Worm (Caenorhabditis elegans) whole organism, late embryonic: Measurements from ENCODE around the gene C04E12.4.

ENCODE experiments used
- C38D4.7 ChIP-seq: fragments of 200-800 bp; sonication (Bioruptor generic); optimal IDR thresholded peaks from 2 replicates; lab custom pipeline; 2018; ENCODE audit warnings: mild to moderate bottlenecking, missing genetic modification characterization, moderate library complexity, missing compliant biosample characterization
- K02D7.2 ChIP-seq: sonication (generic microtip); optimal IDR thresholded peaks from 2 replicates; lab custom pipeline; 2017; ENCODE audit warnings: mild to moderate bottlenecking, missing genetic modification characterization, missing compliant biosample characterization
- K09A11.1 ChIP-seq: sonication (generic microtip); optimal IDR thresholded peaks from 2 replicates; lab custom pipeline; 2017; ENCODE audit warnings: antibody characterized with exemption, mild to moderate bottlenecking, missing genetic modification characterization, missing compliant biosample characterization; ENCODE audit not compliant: insufficient read depth
- T23F11.4 ChIP-seq: fragments of 200-800 bp; sonication (Bioruptor generic); optimal IDR thresholded peaks from 2 replicates; lab custom pipeline; 2018; ENCODE audit warnings: mild to moderate bottlenecking, missing genetic modification characterization, missing compliant biosample characterization
- ama-1 ChIP-seq: fragments of 150-350 bp; optimal IDR thresholded peaks from 2 replicates; lab custom pipeline; 2014
- ceh-18 ChIP-seq: sonication (generic microtip); optimal IDR thresholded peaks from 2 replicates; lab custom pipeline; 2016; ENCODE audit warnings: missing genetic modification characterization, missing compliant biosample characterization
- ceh-2 ChIP-seq: sonication (generic microtip); optimal IDR thresholded peaks from 2 replicates; lab custom pipeline; 2016; ENCODE audit warnings: missing genotype, missing genetic modification characterization, missing compliant biosample characterization
- ceh-24 ChIP-seq: sonication (generic microtip); optimal IDR thresholded peaks from 2 replicates; lab custom pipeline; 2016; ENCODE audit warnings: mild to moderate bottlenecking, missing genetic modification characterization, missing compliant biosample characterization
- ceh-30 ChIP-seq: fragments of 150-350 bp; optimal IDR thresholded peaks from 2 replicates; lab custom pipeline; 2014; ENCODE audit warnings: missing biosample characterization, missing genetic modification characterization
- ceh-48 ChIP-seq: sonication (generic microtip); optimal IDR thresholded peaks from 2 replicates; lab custom pipeline; 2016; ENCODE audit warnings: missing genetic modification characterization, inconsistent platforms, missing compliant biosample characterization
- ceh-6 ChIP-seq: fragments of 200-800 bp; sonication (Bioruptor generic); optimal IDR thresholded peaks from 2 replicates; lab custom pipeline; 2018; ENCODE audit warnings: mild to moderate bottlenecking, missing genetic modification characterization, missing compliant biosample characterization
- che-1 ChIP-seq: sonication (generic microtip); optimal IDR thresholded peaks from 2 replicates; lab custom pipeline; 2016; ENCODE audit warnings: mild to moderate bottlenecking, missing genetic modification characterization, missing compliant biosample characterization
- elt-2 ChIP-seq: sonication (generic microtip); optimal IDR thresholded peaks from 2 replicates; lab custom pipeline; 2016; ENCODE audit warnings: missing genetic modification reagents, missing genetic modification characterization, missing compliant biosample characterization
- elt-4 ChIP-seq: sonication (generic microtip); optimal IDR thresholded peaks from 2 replicates; lab custom pipeline; 2016; ENCODE audit warnings: missing genetic modification characterization, missing compliant biosample characterization
- eyg-1 ChIP-seq: sonication (generic microtip); optimal IDR thresholded peaks from 2 replicates; lab custom pipeline; 2016; ENCODE audit warnings: missing genotype, missing genetic modification characterization, missing compliant biosample characterization
- fkh-6 ChIP-seq: sonication (generic microtip); optimal IDR thresholded peaks from 2 replicates; lab custom pipeline; 2016; ENCODE audit warnings: missing genetic modification characterization, missing compliant biosample characterization
- hlh-13 ChIP-seq: fragments of 200-800 bp; sonication (Bioruptor generic); optimal IDR thresholded peaks from 2 replicates; lab custom pipeline; 2018; ENCODE audit warnings: mild to moderate bottlenecking, missing genetic modification characterization, missing compliant biosample characterization
- hlh-6 ChIP-seq: sonication (generic microtip); optimal IDR thresholded peaks from 2 replicates; lab custom pipeline; 2016; ENCODE audit warnings: missing genotype, missing genetic modification characterization, missing compliant biosample characterization
- hlh-8 ChIP-seq: sonication (generic microtip); optimal IDR thresholded peaks from 2 replicates; lab custom pipeline; 2016; ENCODE audit warnings: missing genotype, missing genetic modification characterization, missing compliant biosample characterization
- lim-6 ChIP-seq: sonication (generic microtip); optimal IDR thresholded peaks from 2 replicates; lab custom pipeline; 2016; ENCODE audit warnings: missing genetic modification characterization, missing compliant biosample characterization
- nfya-1 ChIP-seq: sonication (generic microtip); optimal IDR thresholded peaks from 2 replicates; lab custom pipeline; 2017; ENCODE audit warnings: missing genetic modification characterization, mild to moderate bottlenecking, missing compliant biosample characterization, antibody characterized with exemption, moderate library complexity
- nhr-11 ChIP-seq: fragments of 150-350 bp; optimal IDR thresholded peaks from 2 replicates; lab custom pipeline; 2014; ENCODE audit warnings: missing biosample characterization, missing genetic modification characterization
- nhr-232 ChIP-seq: sonication (generic microtip); optimal IDR thresholded peaks from 2 replicates; lab custom pipeline; 2016; ENCODE audit warnings: missing genetic modification characterization, missing compliant biosample characterization
- pha-2 ChIP-seq: sonication (generic microtip); optimal IDR thresholded peaks from 2 replicates; lab custom pipeline; 2017; ENCODE audit warnings: mild to moderate bottlenecking, missing genetic modification characterization, missing compliant biosample characterization
- pha-4 ChIP-seq: fragments of 150-350 bp; optimal IDR thresholded peaks from 2 replicates; lab custom pipeline; 2018; ENCODE audit warnings: missing biosample characterization, missing genetic modification reagents, missing genetic modification characterization
- pqm-1 ChIP-seq: sonication (generic microtip); optimal IDR thresholded peaks from 2 replicates; lab custom pipeline; 2016; ENCODE audit warnings: missing genetic modification characterization, missing compliant biosample characterization
- pros-1 ChIP-seq: fragments of 150-350 bp; optimal IDR thresholded peaks from 2 replicates; lab custom pipeline; 2014; ENCODE audit warnings: missing biosample characterization, missing genetic modification reagents, missing genetic modification characterization
- ref-2 ChIP-seq: sonication (generic microtip); optimal IDR thresholded peaks from 2 replicates; lab custom pipeline; 2016; ENCODE audit warnings: missing genetic modification characterization, missing compliant biosample characterization
- rnt-1 ChIP-seq: sonication (generic microtip); optimal IDR thresholded peaks from 2 replicates; lab custom pipeline; 2016; ENCODE audit warnings: missing genetic modification characterization, missing compliant biosample characterization
- sox-2 ChIP-seq: fragments of 200-800 bp; sonication (Bioruptor generic); IDR thresholded peaks from 2 replicates; pipeline ENCODE4 v1.3.6; 2022; ENCODE audit warnings: missing genetic modification reagents, missing genetic modification characterization, missing compliant biosample characterization
- sox-4 ChIP-seq: sonication (generic microtip); optimal IDR thresholded peaks from 2 replicates; lab custom pipeline; 2017; ENCODE audit warnings: mild to moderate bottlenecking, missing genetic modification characterization, inconsistent platforms, missing compliant biosample characterization
- ttx-3 ChIP-seq: sonication (generic microtip); optimal IDR thresholded peaks from 2 replicates; lab custom pipeline; 2016; ENCODE audit warnings: missing genetic modification reagents, missing genetic modification characterization, missing compliant biosample characterization
- unc-3 ChIP-seq, 2 experiments: fragments of 200-800 bp in 1 of 2; sonication (Bioruptor generic) in 1 of 2; sonication (generic microtip) in 1 of 2; conservative IDR thresholded peaks in 1 of 2; optimal IDR thresholded peaks in 1 of 2; 2 replicates each; pipeline versions ENCODE4 v1.3.6 to Lab custom; 2016 to 2022; ENCODE audit warnings: missing compliant biosample characterization in 2 of 2, missing genetic modification characterization in 2 of 2, missing genetic modification reagents in 1 of 2
- unc-42 ChIP-seq: sonication (generic microtip); optimal IDR thresholded peaks from 2 replicates; lab custom pipeline; 2016; ENCODE audit warnings: missing genotype, missing genetic modification characterization, missing compliant biosample characterization
- unc-86 ChIP-seq: sonication (generic microtip); optimal IDR thresholded peaks from 2 replicates; lab custom pipeline; 2016; ENCODE audit warnings: missing genetic modification characterization, missing compliant biosample characterization
- zip-5 ChIP-seq: sonication (generic microtip); optimal IDR thresholded peaks from 2 replicates; lab custom pipeline; 2016; ENCODE audit warnings: missing genetic modification characterization, missing compliant biosample characterization
- ztf-16 ChIP-seq: sonication (generic microtip); optimal IDR thresholded peaks from 2 replicates; lab custom pipeline; 2017; ENCODE audit warnings: missing genetic modification characterization, missing compliant biosample characterization

C04E12.4 gene

ce11 chrV:3344001-3344400 lies 18.6 kb upstream of the C04E12.4 start:
- no peak for TF ChIP-seq ceh-48 (tag; lab: Kevin White, UChicago)
- no peak for TF ChIP-seq lim-6
- no peak for TF ChIP-seq unc-86 (tag; lab: Kevin White, UChicago)
- no peak for TF ChIP-seq K02D7.2 (tag; lab: Kevin White, UChicago)
- no peak for TF ChIP-seq ama-1 (lab: Kevin White, UChicago)
- no peak for TF ChIP-seq unc-3 (GFP tag; conservative IDR thresholded peaks at IDR 0.05; lab: Robert Waterston, UW)
- no peak for TF ChIP-seq unc-3 (tag; optimal IDR thresholded peaks at IDR 0.05; lab: Kevin White, UChicago)
- TF ChIP-seq ztf-16 (tag; lab: Kevin White, UChicago), result no peak
- TF ChIP-seq ceh-24, result no peak

DNA sequence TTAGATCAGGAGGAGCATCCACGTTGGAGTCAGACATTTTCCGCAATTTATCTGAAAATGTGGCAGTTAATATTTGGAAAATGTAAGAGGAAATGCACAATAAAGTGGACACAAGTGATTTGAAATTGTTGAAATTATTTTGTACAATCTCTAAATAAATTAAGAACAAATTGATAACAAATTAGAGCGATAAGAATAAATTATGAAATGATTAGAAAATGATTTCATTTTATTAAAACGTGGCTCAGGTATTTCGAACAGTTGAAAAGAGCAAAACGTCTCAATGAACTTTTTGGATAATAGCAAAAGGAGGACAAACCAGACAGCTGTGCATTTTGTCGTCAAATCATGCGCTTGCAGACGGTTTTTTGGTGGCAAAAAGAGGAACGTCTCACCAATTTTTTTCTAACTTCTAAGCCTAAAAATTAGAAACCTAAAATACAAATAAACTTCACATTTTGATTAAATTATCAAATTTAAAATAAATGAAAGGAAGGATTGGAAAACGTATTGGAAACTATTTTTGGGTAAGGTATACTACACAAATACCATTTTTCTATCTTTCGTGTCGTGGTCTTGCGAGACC lies 16.0 kb upstream of the C04E12.4 start, which contains the start of gene fbxa-65:
fbxa-65 (minus strand) TSS at position 51 of the 586 bp plus-strand sequence.
- TF ChIP-seq T23F11.4 (GFP tag; lab: Kevin White, UChicago) (no peak), pros-1 (tag; lab: Kevin White, UChicago) (no peak), pha-4 (tag; lab: Kevin White, UChicago) (no peak), ceh-6 (GFP tag; lab: Kevin White, UChicago) (no peak), hlh-13 (GFP tag; lab: Kevin White, UChicago) (no peak), K02D7.2 (tag; lab: Kevin White, UChicago) (no peak), rnt-1 (no peak), ref-2 (no peak), eyg-1 (no peak), sox-2 (GFP tag; lab: Robert Waterston, UW) (no peak), pqm-1 (tag; lab: Kevin White, UChicago) (no peak), che-1 (tag; lab: Kevin White, UChicago) (no peak), ceh-30 (tag; lab: Kevin White, UChicago) (no peak), ceh-2 (tag; lab: Kevin White, UChicago) (no peak), sox-4 (no peak)
- TF ChIP-seq, all 69 proteins: peak for 0

ce11 chrV:3347486-3347885 lies 15.1 kb upstream of the C04E12.4 start:
- no peak for TF ChIP-seq ceh-18 (tag; lab: Kevin White, UChicago)
- TF ChIP-seq nfya-1, result no peak
- TF ChIP-seq K09A11.1 (tag; lab: Kevin White, UChicago), result no peak
- TF ChIP-seq ceh-30 (tag; lab: Kevin White, UChicago), result no peak
- no peak for TF ChIP-seq elt-2 (tag; lab: Kevin White, UChicago)
- TF ChIP-seq zip-5 (tag; lab: Kevin White, UChicago), result no peak
- TF ChIP-seq lim-6, result no peak
- TF ChIP-seq ref-2, result no peak
- TF ChIP-seq rnt-1, result no peak
- TF ChIP-seq nhr-232 (tag; lab: Kevin White, UChicago), result no peak
- no peak for TF ChIP-seq hlh-8 (tag; lab: Kevin White, UChicago)
- TF ChIP-seq elt-4 (tag; lab: Kevin White, UChicago), result no peak
- no peak for TF ChIP-seq hlh-13 (GFP tag; lab: Kevin White, UChicago)
- no peak for TF ChIP-seq unc-42
- TF ChIP-seq pqm-1 (tag; lab: Kevin White, UChicago), result no peak

- no peak for TF ChIP-seq hlh-13 (GFP tag; lab: Kevin White, UChicago)
- no peak for TF ChIP-seq unc-42
- no peak for TF ChIP-seq nhr-11 (tag; lab: Kevin White, UChicago)
- TF ChIP-seq hlh-6 (tag; lab: Kevin White, UChicago), result no peak
- no peak for TF ChIP-seq ttx-3 (tag; lab: Kevin White, UChicago)
- no peak for TF ChIP-seq fkh-6 (tag; lab: Kevin White, UChicago)
- no peak for TF ChIP-seq pha-2 (tag; lab: Kevin White, UChicago)
- TF ChIP-seq pqm-1 (tag; lab: Kevin White, UChicago), result no peak
- no peak for TF ChIP-seq ceh-2 (tag; lab: Kevin White, UChicago)
- no peak for TF ChIP-seq ama-1 (lab: Kevin White, UChicago)
- no peak for TF ChIP-seq elt-2 (tag; lab: Kevin White, UChicago)
- TF ChIP-seq pros-1 (tag; lab: Kevin White, UChicago), result no peak
- TF ChIP-seq C38D4.7 (GFP tag; lab: Kevin White, UChicago), result no peak
- no peak for TF ChIP-seq unc-3 (GFP tag; conservative IDR thresholded peaks at IDR 0.05; lab: Robert Waterston, UW)
- no peak for TF ChIP-seq unc-3 (tag; optimal IDR thresholded peaks at IDR 0.05; lab: Kevin White, UChicago)
Measured at ce11 chrV:3349877-3350276, 12.7 kb upstream of the C04E12.4 start, which contains the start of gene C17B7.15. C17B7.15 (plus strand) TSS chrV:3350177.
